Fruit fly (Drosophila melanogaster) whole organism, prepupa: ENCODE measurements around the gene CG13005.

Source experiments
- Blimp-1 ChIP-seq: fragments of 200-800 bp; sonication (Bioruptor generic); optimal IDR thresholded peaks from 3 replicates; lab custom pipeline; 2017; ENCODE audit warnings: missing biosample characterization, missing genetic modification characterization, mild to moderate bottlenecking, moderate library complexity, missing genetic modification reagents
- CG10631 ChIP-seq: fragments of 200-800 bp; sonication (Bioruptor generic); optimal IDR thresholded peaks from 2 replicates; lab custom pipeline; 2016; ENCODE audit warnings: missing biosample characterization, missing genetic modification characterization
- CG10669 ChIP-seq: fragments of 200-800 bp; sonication (Bioruptor generic); optimal IDR thresholded peaks from 3 replicates; lab custom pipeline; 2018; ENCODE audit warnings: missing biosample characterization, mild to moderate bottlenecking, missing genetic modification characterization, moderate library complexity
- CG11902 ChIP-seq: fragments of 200-800 bp; sonication (Bioruptor generic); optimal IDR thresholded peaks from 3 replicates; lab custom pipeline; 2016; ENCODE audit warnings: missing biosample characterization, missing genetic modification characterization
- CG15336 ChIP-seq: fragments of 200-800 bp; sonication (Bioruptor generic); IDR thresholded peaks from 2 replicates; pipeline ENCODE4 v1.3.6; 2022; ENCODE audit warnings: missing biosample characterization, missing genetic modification characterization
- CG1621 ChIP-seq: fragments of 200-800 bp; sonication (Bioruptor generic); optimal IDR thresholded peaks from 3 replicates; lab custom pipeline; 2018; ENCODE audit warnings: missing biosample characterization, mild to moderate bottlenecking, missing genetic modification characterization
- CG16779 ChIP-seq: fragments of 200-800 bp; sonication (Bioruptor generic); optimal IDR thresholded peaks from 3 replicates; lab custom pipeline; 2017; ENCODE audit warnings: missing biosample characterization, mild to moderate bottlenecking, missing genetic modification characterization
- CG3032 ChIP-seq: fragments of 200-800 bp; optimal IDR thresholded peaks from 2 replicates; lab custom pipeline; 2019; ENCODE audit warnings: missing biosample characterization, mild to moderate bottlenecking, missing genetic modification characterization, moderate library complexity
- CG31627 ChIP-seq: fragments of 200-800 bp; sonication (Bioruptor generic); optimal IDR thresholded peaks from 3 replicates; lab custom pipeline; 2016; ENCODE audit warnings: missing biosample characterization, missing genetic modification characterization
- CG32006 ChIP-seq: fragments of 200-800 bp; sonication (Bioruptor generic); optimal IDR thresholded peaks from 3 replicates; lab custom pipeline; 2017; ENCODE audit warnings: missing biosample characterization, mild to moderate bottlenecking, missing genetic modification characterization
- CG34406 ChIP-seq: fragments of 200-800 bp; sonication (Bioruptor generic); optimal IDR thresholded peaks from 3 replicates; lab custom pipeline; 2016; ENCODE audit warnings: missing biosample characterization, missing genetic modification characterization
- CG4318 ChIP-seq: fragments of 200-800 bp; sonication (Bioruptor generic); optimal IDR thresholded peaks from 3 replicates; lab custom pipeline; 2017; ENCODE audit warnings: missing biosample characterization, mild to moderate bottlenecking, missing genetic modification characterization
- CG6163 ChIP-seq: fragments of 200-800 bp; sonication (Bioruptor generic); IDR thresholded peaks from 3 replicates; pipeline ENCODE4 v1.3.6; 2022; ENCODE audit warnings: missing biosample characterization, missing genetic modification characterization
- CG6276 ChIP-seq: fragments of 200-800 bp; sonication (Bioruptor generic); optimal IDR thresholded peaks from 2 replicates; lab custom pipeline; 2017; ENCODE audit warnings: missing biosample characterization, mild to moderate bottlenecking, missing genetic modification characterization
- CG6792 ChIP-seq: fragments of 200-800 bp; sonication (Bioruptor generic); optimal IDR thresholded peaks from 3 replicates; lab custom pipeline; 2016; ENCODE audit warnings: missing biosample characterization, missing genetic modification characterization
- CG6808 ChIP-seq: fragments of 200-800 bp; sonication (Bioruptor generic); optimal IDR thresholded peaks from 3 replicates; lab custom pipeline; 2017; ENCODE audit warnings: missing biosample characterization, missing genetic modification characterization, mild to moderate bottlenecking, moderate library complexity, missing genetic modification reagents
- CG7368 ChIP-seq: fragments of 200-800 bp; sonication (Bioruptor generic); optimal IDR thresholded peaks from 3 replicates; lab custom pipeline; 2016; ENCODE audit warnings: missing biosample characterization, missing genetic modification characterization
- CG8119 ChIP-seq: fragments of 200-800 bp; sonication (Bioruptor generic); IDR thresholded peaks from 3 replicates; pipeline ENCODE4 v1.3.6; 2022; ENCODE audit warnings: missing biosample characterization, missing genetic modification characterization
- CG8632 ChIP-seq: fragments of 200-800 bp; sonication (Bioruptor generic); optimal IDR thresholded peaks from 3 replicates; lab custom pipeline; 2016; ENCODE audit warnings: missing biosample characterization, missing genetic modification characterization
- CG9139 ChIP-seq: fragments of 200-800 bp; sonication (Bioruptor generic); optimal IDR thresholded peaks from 3 replicates; lab custom pipeline; 2017; ENCODE audit warnings: missing biosample characterization, mild to moderate bottlenecking, missing genetic modification characterization
- Eip75B ChIP-seq: fragments of 200-800 bp; sonication (Bioruptor generic); optimal IDR thresholded peaks from 3 replicates; lab custom pipeline; 2016; ENCODE audit warnings: missing biosample characterization, missing genetic modification characterization
- Eip78C ChIP-seq: fragments of 200-800 bp; sonication (Bioruptor generic); peaks from one replicate; lab custom pipeline; 2016; ENCODE audit warnings: missing biosample characterization, missing genetic modification characterization
- Eip93F ChIP-seq: fragments of 200-800 bp; sonication (Bioruptor generic); optimal IDR thresholded peaks from 2 replicates; lab custom pipeline; 2016; ENCODE audit warnings: missing biosample characterization, mild to moderate bottlenecking, missing genetic modification characterization
- Ets21C ChIP-seq: fragments of 200-800 bp; sonication (Bioruptor generic); optimal IDR thresholded peaks from 3 replicates; lab custom pipeline; 2016; ENCODE audit warnings: missing biosample characterization, missing genetic modification characterization
- Gug ChIP-seq: fragments of 200-800 bp; sonication (Bioruptor generic); IDR thresholded peaks from 2 replicates; pipeline ENCODE4 v1.3.6; 2022; ENCODE audit warnings: missing biosample characterization, missing genetic modification characterization
- Hr39 ChIP-seq: fragments of 200-800 bp; sonication (Bioruptor generic); optimal IDR thresholded peaks from 2 replicates; lab custom pipeline; 2016; ENCODE audit warnings: missing biosample characterization, missing genetic modification characterization
- Lpt ChIP-seq: fragments of 200-800 bp; sonication (Bioruptor generic); optimal IDR thresholded peaks from 3 replicates; lab custom pipeline; 2016; ENCODE audit warnings: missing biosample characterization, missing genetic modification characterization
- OdsH ChIP-seq: fragments of 200-800 bp; sonication (Bioruptor generic); optimal IDR thresholded peaks from 3 replicates; lab custom pipeline; 2016; ENCODE audit warnings: missing biosample characterization, missing genetic modification characterization
- Smox ChIP-seq: fragments of 200-800 bp; sonication (Bioruptor generic); optimal IDR thresholded peaks from 3 replicates; lab custom pipeline; 2016; ENCODE audit warnings: missing biosample characterization, missing genetic modification characterization
- Sox102F ChIP-seq: fragments of 200-800 bp; sonication (Bioruptor generic); optimal IDR thresholded peaks from 2 replicates; lab custom pipeline; 2016; ENCODE audit warnings: missing biosample characterization, mild to moderate bottlenecking, missing genetic modification characterization
- Sox14 ChIP-seq: fragments of 200-800 bp; sonication (Bioruptor generic); optimal IDR thresholded peaks from 3 replicates; lab custom pipeline; 2016; ENCODE audit warnings: missing biosample characterization, missing genetic modification characterization
- achi ChIP-seq: fragments of 200-800 bp; sonication (Bioruptor generic); optimal IDR thresholded peaks from 3 replicates; lab custom pipeline; 2016; ENCODE audit warnings: missing biosample characterization, missing genetic modification characterization
- acj6 ChIP-seq: fragments of 200-800 bp; sonication (Bioruptor generic); optimal IDR thresholded peaks from 3 replicates; lab custom pipeline; 2016; ENCODE audit warnings: missing biosample characterization, missing genetic modification characterization
- cyc ChIP-seq: fragments of 200-800 bp; sonication (Bioruptor generic); optimal IDR thresholded peaks from 3 replicates; lab custom pipeline; 2016; ENCODE audit warnings: missing biosample characterization, missing genetic modification characterization
- dac ChIP-seq: fragments of 200-800 bp; sonication (Bioruptor generic); optimal IDR thresholded peaks from 2 replicates; lab custom pipeline; 2017; ENCODE audit warnings: missing biosample characterization, mild to moderate bottlenecking, missing genetic modification characterization
- dsx ChIP-seq: fragments of 200-800 bp; optimal IDR thresholded peaks from 3 replicates; lab custom pipeline; 2019; ENCODE audit warnings: missing biosample characterization, mild to moderate bottlenecking, missing genetic modification characterization, moderate library complexity; ENCODE audit not compliant: poor library complexity, severe bottlenecking
- eg ChIP-seq: fragments of 200-800 bp; sonication (Bioruptor generic); IDR thresholded peaks from 3 replicates; pipeline ENCODE4 v1.3.6; 2022; ENCODE audit warnings: missing biosample characterization, missing genetic modification characterization
- esn ChIP-seq: fragments of 200-800 bp; sonication (Bioruptor generic); optimal IDR thresholded peaks from 2 replicates; lab custom pipeline; 2016; ENCODE audit warnings: missing biosample characterization, mild to moderate bottlenecking, missing genetic modification characterization, moderate library complexity
- fd59A ChIP-seq: fragments of 200-800 bp; sonication (Bioruptor generic); optimal IDR thresholded peaks from 2 replicates; lab custom pipeline; 2017; ENCODE audit warnings: missing biosample characterization, mild to moderate bottlenecking, missing genetic modification characterization, missing genetic modification reagents
- fd85E ChIP-seq: fragments of 200-800 bp; sonication (Bioruptor generic); optimal IDR thresholded peaks from 3 replicates; lab custom pipeline; 2016; ENCODE audit warnings: missing biosample characterization, missing genetic modification characterization
- fkh ChIP-seq: fragments of 200-800 bp; sonication (Bioruptor generic); optimal IDR thresholded peaks from 3 replicates; lab custom pipeline; 2017; ENCODE audit warnings: missing biosample characterization, mild to moderate bottlenecking, missing genetic modification characterization, moderate library complexity
- lz ChIP-seq: fragments of 200-800 bp; sonication (Bioruptor generic); optimal IDR thresholded peaks from 3 replicates; lab custom pipeline; 2016; ENCODE audit warnings: missing biosample characterization, missing genetic modification characterization
- net ChIP-seq: fragments of 200-800 bp; sonication (Bioruptor generic); optimal IDR thresholded peaks from 3 replicates; lab custom pipeline; 2016; ENCODE audit warnings: missing biosample characterization, missing genetic modification characterization
- pdm3 ChIP-seq: fragments of 200-800 bp; sonication (Bioruptor generic); optimal IDR thresholded peaks from 3 replicates; lab custom pipeline; 2016; ENCODE audit warnings: missing biosample characterization, missing genetic modification characterization
- salr ChIP-seq, 2 experiments: fragments of 200-800 bp; sonication (Bioruptor generic); optimal IDR thresholded peaks; 3 replicates each; lab custom pipeline; 2016 to 2018; ENCODE audit warnings: missing biosample characterization in 2 of 2, missing genetic modification characterization in 2 of 2, mild to moderate bottlenecking in 1 of 2
- spab ChIP-seq: fragments of 200-800 bp; sonication (Bioruptor generic); optimal IDR thresholded peaks from 2 replicates; lab custom pipeline; 2017; ENCODE audit warnings: missing biosample characterization, mild to moderate bottlenecking, missing genetic modification characterization, missing genetic modification reagents
- ss ChIP-seq, 2 experiments: fragments of 200-800 bp; sonication (Bioruptor generic); optimal IDR thresholded peaks; 2 replicates in 1 of 2; 3 replicates in 1 of 2; lab custom pipeline; 2017 to 2018; ENCODE audit warnings: mild to moderate bottlenecking in 2 of 2, missing biosample characterization in 2 of 2, missing genetic modification characterization in 2 of 2, moderate library complexity in 1 of 2
- svp ChIP-seq: fragments of 200-800 bp; sonication (Bioruptor generic); peaks from one replicate; lab custom pipeline; 2016; ENCODE audit warnings: missing biosample characterization, missing genetic modification characterization
- topi ChIP-seq: fragments of 200-800 bp; sonication (Bioruptor generic); optimal IDR thresholded peaks from 3 replicates; lab custom pipeline; 2016; ENCODE audit warnings: missing biosample characterization, missing genetic modification characterization
- vri ChIP-seq: fragments of 200-800 bp; sonication (Bioruptor generic); optimal IDR thresholded peaks from 3 replicates; lab custom pipeline; 2016; ENCODE audit warnings: missing biosample characterization, mild to moderate bottlenecking, missing genetic modification characterization

The CG13005 gene

DNA sequence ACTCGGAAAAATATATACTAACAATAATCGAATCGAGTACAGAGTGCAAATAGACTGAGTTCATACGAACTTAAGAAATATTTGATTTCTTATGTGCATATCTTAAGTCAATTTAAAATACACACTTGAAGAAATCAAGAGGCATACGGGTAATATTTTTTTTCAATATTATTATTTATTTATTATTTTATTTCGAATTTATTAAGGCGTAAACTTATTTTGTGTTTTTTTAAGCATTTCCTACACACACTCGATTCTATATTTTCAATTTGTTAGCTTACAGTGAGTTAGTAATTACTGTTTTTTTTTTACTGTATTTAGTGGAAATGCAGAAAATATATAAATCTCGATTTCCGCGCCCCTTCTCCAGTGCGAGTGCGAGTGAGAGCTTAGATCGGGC is 9.8 kb downstream of the CG13005 start (continued):
- no peak for TF ChIP-seq fd85E
- no peak for TF ChIP-seq Eip75B (GFP tag; lab: Kevin White, UChicago)

DNA sequence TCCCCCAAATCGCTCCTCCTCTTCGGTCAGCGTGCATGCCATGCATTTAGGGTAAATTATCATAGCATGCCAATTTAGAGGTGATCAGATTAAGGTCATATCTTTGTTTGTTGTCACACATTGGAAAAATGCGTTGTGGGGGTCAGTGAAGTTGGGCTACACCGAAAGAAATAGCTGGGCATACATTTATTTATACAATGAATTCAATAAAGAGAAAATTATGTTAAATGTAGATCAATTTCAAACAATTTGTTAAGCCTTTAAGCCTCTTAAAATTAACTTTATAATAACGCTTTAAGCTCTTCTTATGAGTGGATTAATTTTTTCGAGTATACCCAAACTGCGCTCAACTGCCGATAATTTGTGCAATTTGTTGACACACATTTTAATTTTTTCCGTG is 10.9 kb downstream of the CG13005 start:
- TF ChIP-seq CG31627 (GFP tag; lab: Kevin White, UChicago) (no peak), Sox102F (no peak), fkh (GFP tag; lab: Kevin White, UChicago) (no peak), CG32006 (peak; percentile 38), Lpt (GFP tag; lab: Kevin White, UChicago) (no peak), CG15336 (GFP tag; lab: Robert Waterston, UW) (0 out of 2 replicates have a peak, but pooled peaks have one; percentile 44), CG3032 (tag; lab: Kevin White, UChicago) (no peak), Ets21C (GFP tag; lab: Kevin White, UChicago) (no peak), esn (GFP tag; lab: Kevin White, UChicago) (no peak), cyc (GFP tag; lab: Kevin White, UChicago) (no peak), eg (GFP tag; lab: Robert Waterston, UW) (peak; percentile 40; the same call in 1 of the 3 replicates), CG4318 (GFP tag; lab: Kevin White, UChicago) (no peak), vri (GFP tag; lab: Kevin White, UChicago) (no peak), fd85E (no peak), pdm3 (peak; percentile 7), Sox14 (no peak), Smox (GFP tag; lab: Kevin White, UChicago) (no peak), CG9139 (GFP tag; lab: Kevin White, UChicago) (no peak), CG6163 (GFP tag; lab: Robert Waterston, UW) (0 out of 3 replicates have a peak, but pooled peaks have one; percentile 26), Eip93F (no peak), Eip78C (GFP tag; lab: Kevin White, UChicago) (peak; percentile 69), dac (GFP tag; lab: Kevin White, UChicago) (no peak), acj6 (GFP tag; lab: Kevin White, UChicago) (peak; percentile 12), CG1621 (tag; lab: Kevin White, UChicago) (no peak), Hr39 (no peak), fd59A (GFP tag; lab: Kevin White, UChicago) (no peak), CG6792 (GFP tag; lab: Kevin White, UChicago) (no peak), CG6808 (GFP tag; lab: Kevin White, UChicago) (no peak), CG16779 (no peak), net (GFP tag; lab: Kevin White, UChicago) (no peak), CG34406 (GFP tag; lab: Kevin White, UChicago) (no peak), CG7368 (peak; percentile 4), topi (GFP tag; lab: Kevin White, UChicago) (peak; percentile 29), CG10631 (peak; percentile 6), CG11902 (no peak), CG8119 (GFP tag; lab: Robert Waterston, UW) (no peak), CG6276 (GFP tag; lab: Kevin White, UChicago) (no peak), salr (GFP tag; optimal IDR thresholded peaks at IDR 0.05; lab: Kevin White, UChicago) (no peak), OdsH (GFP tag; lab: Kevin White, UChicago) (peak; percentile 31), lz (GFP tag; lab: Kevin White, UChicago) (no peak), svp (GFP tag; lab: Kevin White, UChicago) (peak; percentile 60), spab (no peak), Blimp-1 (GFP tag; lab: Kevin White, UChicago) (no peak), CG10669 (GFP tag; lab: Kevin White, UChicago) (peak; percentile 14), achi (GFP tag; lab: Kevin White, UChicago) (no peak), Gug (GFP tag; lab: Robert Waterston, UW) (no peak), CG8632 (no peak), dsx (GFP tag; lab: Kevin White, UChicago) (no peak), Eip75B (GFP tag; lab: Kevin White, UChicago) (no peak), ss (GFP tag; optimal IDR thresholded peaks at IDR 0.05; lab: Kevin White, UChicago) (no peak)
